Fruit fly (Drosophila melanogaster) whole organism, embryonic: Measurements from ENCODE around the gene Acyp.

Experiments used
- Atf-2 ChIP-seq: fragments of 200-800 bp; sonication (Bioruptor generic); optimal IDR thresholded peaks from 2 replicates; lab custom pipeline; 2016; ENCODE audit warnings: missing biosample characterization, missing genetic modification characterization
- B-H1 ChIP-seq: fragments of 200-800 bp; sonication (Bioruptor generic); IDR thresholded peaks from 3 replicates; pipeline ENCODE4 v1.3.6; 2022; ENCODE audit warnings: missing biosample characterization, missing genetic modification characterization
- B-H2 ChIP-seq: fragments of 200-800 bp; sonication (Bioruptor generic); optimal IDR thresholded peaks from 2 replicates; lab custom pipeline; 2018; ENCODE audit warnings: missing biosample characterization, mild to moderate bottlenecking, missing genetic modification characterization
- CG12104 ChIP-seq: fragments of 200-800 bp; sonication (Bioruptor generic); optimal IDR thresholded peaks from 3 replicates; lab custom pipeline; 2016; ENCODE audit warnings: missing biosample characterization, missing genetic modification characterization
- CG1233 ChIP-seq: fragments of 200-800 bp; sonication (Bioruptor generic); optimal IDR thresholded peaks from 4 replicates; lab custom pipeline; 2018; ENCODE audit warnings: missing biosample characterization, mild to moderate bottlenecking, missing genetic modification characterization
- CG13424 ChIP-seq: fragments of 200-800 bp; sonication (Bioruptor generic); optimal IDR thresholded peaks from 2 replicates; lab custom pipeline; 2019; ENCODE audit warnings: missing biosample characterization, mild to moderate bottlenecking, missing genetic modification characterization, moderate library complexity
- CG13894 ChIP-seq: fragments of 200-800 bp; sonication (Bioruptor generic); optimal IDR thresholded peaks from 3 replicates; lab custom pipeline; 2018; ENCODE audit warnings: missing biosample characterization, mild to moderate bottlenecking, missing genetic modification characterization, moderate library complexity
- CG14667 ChIP-seq: fragments of 200-800 bp; sonication (Bioruptor generic); IDR thresholded peaks from 2 replicates; pipeline ENCODE4 v1.3.6; 2022; ENCODE audit warnings: missing biosample characterization, missing genetic modification characterization
- CG14710 ChIP-seq: fragments of 200-800 bp; sonication (Bioruptor generic); optimal IDR thresholded peaks from 3 replicates; lab custom pipeline; 2019; ENCODE audit warnings: missing biosample characterization, mild to moderate bottlenecking, missing genetic modification characterization, moderate library complexity
- CG15479 ChIP-seq: fragments of 200-800 bp; sonication (Bioruptor generic); optimal IDR thresholded peaks from 3 replicates; lab custom pipeline; 2019; ENCODE audit warnings: missing biosample characterization, mild to moderate bottlenecking, missing genetic modification characterization, moderate library complexity
- CG15696 ChIP-seq: fragments of 200-800 bp; sonication (Bioruptor generic); optimal IDR thresholded peaks from 2 replicates; lab custom pipeline; 2019; ENCODE audit warnings: missing biosample characterization, mild to moderate bottlenecking, missing genetic modification characterization, moderate library complexity
- CG16779 ChIP-seq: fragments of 200-800 bp; sonication (Bioruptor generic); IDR thresholded peaks from 2 replicates; pipeline ENCODE4 v1.3.6; 2022; ENCODE audit warnings: missing biosample characterization, missing genetic modification characterization
- CG18262 ChIP-seq: fragments of 200-800 bp; optimal IDR thresholded peaks from 3 replicates; lab custom pipeline; 2019; ENCODE audit warnings: missing biosample characterization, mild to moderate bottlenecking, missing genetic modification characterization, moderate library complexity
- CG18599 ChIP-seq: fragments of 200-800 bp; sonication (Bioruptor generic); optimal IDR thresholded peaks from 3 replicates; lab custom pipeline; 2017; ENCODE audit warnings: missing biosample characterization, missing genetic modification characterization, mild to moderate bottlenecking, moderate library complexity, missing genetic modification reagents
- CG2120 ChIP-seq: fragments of 200-800 bp; sonication (Bioruptor generic); optimal IDR thresholded peaks from 3 replicates; lab custom pipeline; 2016; ENCODE audit warnings: missing biosample characterization, missing genetic modification characterization
- CG2129 ChIP-seq: fragments of 200-800 bp; sonication (Bioruptor generic); IDR thresholded peaks from 2 replicates; pipeline ENCODE4 v1.3.6; 2022; ENCODE audit warnings: missing biosample characterization, missing genetic modification characterization; ENCODE audit not compliant: partially characterized antibody
- CG30020 ChIP-seq: fragments of 200-800 bp; optimal IDR thresholded peaks from 2 replicates; lab custom pipeline; 2019; ENCODE audit warnings: missing biosample characterization, mild to moderate bottlenecking, missing genetic modification characterization, moderate library complexity
- CG3281 ChIP-seq: fragments of 200-800 bp; sonication (Bioruptor generic); optimal IDR thresholded peaks from 3 replicates; lab custom pipeline; 2017; ENCODE audit warnings: missing biosample characterization, mild to moderate bottlenecking, missing genetic modification characterization
- CG3847 ChIP-seq: fragments of 200-800 bp; sonication (Bioruptor generic); IDR thresholded peaks from 2 replicates; pipeline ENCODE4 v1.3.6; 2022; ENCODE audit warnings: missing biosample characterization, missing genetic modification characterization
- CG4282 ChIP-seq: fragments of 200-800 bp; sonication (Bioruptor generic); optimal IDR thresholded peaks from 2 replicates; lab custom pipeline; 2016; ENCODE audit warnings: missing biosample characterization, missing genetic modification characterization
- CG4424 ChIP-seq: fragments of 200-800 bp; sonication (Bioruptor generic); optimal IDR thresholded peaks from 3 replicates; lab custom pipeline; 2016; ENCODE audit warnings: missing biosample characterization, missing genetic modification characterization
- CG6654 ChIP-seq: fragments of 200-800 bp; sonication (Bioruptor generic); optimal IDR thresholded peaks from 2 replicates; lab custom pipeline; 2017; ENCODE audit warnings: missing biosample characterization, mild to moderate bottlenecking, missing genetic modification characterization
- CG8281 ChIP-seq: fragments of 200-800 bp; sonication (Bioruptor generic); optimal IDR thresholded peaks from 2 replicates; lab custom pipeline; 2018; ENCODE audit warnings: missing biosample characterization, mild to moderate bottlenecking, missing genetic modification characterization, moderate library complexity
- CG9609 ChIP-seq: fragments of 200-800 bp; sonication (Bioruptor generic); optimal IDR thresholded peaks from 3 replicates; lab custom pipeline; 2016; ENCODE audit warnings: missing biosample characterization, missing genetic modification characterization
- Deaf1 ChIP-seq: fragments of 200-800 bp; optimal IDR thresholded peaks from 3 replicates; lab custom pipeline; 2019; ENCODE audit warnings: missing biosample characterization, mild to moderate bottlenecking, missing genetic modification characterization, moderate library complexity
- Dip3 ChIP-seq: fragments of 200-800 bp; sonication (Bioruptor generic); optimal IDR thresholded peaks from 3 replicates; lab custom pipeline; 2016; ENCODE audit warnings: missing biosample characterization, missing genetic modification characterization
- Dll ChIP-seq: fragments of 200-800 bp; sonication (Bioruptor generic); IDR thresholded peaks from 4 replicates; pipeline ENCODE4 v1.3.6; 2022; ENCODE audit warnings: missing biosample characterization, missing genetic modification characterization; ENCODE audit not compliant: partially characterized antibody
- Fer3 ChIP-seq: fragments of 200-800 bp; sonication (Bioruptor generic); optimal IDR thresholded peaks from 2 replicates; lab custom pipeline; 2018; ENCODE audit warnings: missing biosample characterization, mild to moderate bottlenecking, missing genetic modification characterization, moderate library complexity
- Gsc ChIP-seq: fragments of 200-800 bp; sonication (Bioruptor generic); IDR thresholded peaks from 2 replicates; pipeline ENCODE4 v1.3.6; 2022; ENCODE audit warnings: missing biosample characterization, missing genetic modification characterization
- HLH3B ChIP-seq: fragments of 200-800 bp; sonication (Bioruptor generic); IDR thresholded peaks from 2 replicates; pipeline ENCODE4 v1.3.6; 2022; ENCODE audit warnings: missing biosample characterization, missing genetic modification characterization
- HLH54F ChIP-seq: fragments of 200-800 bp; sonication (Bioruptor generic); optimal IDR thresholded peaks from 3 replicates; lab custom pipeline; 2016; ENCODE audit warnings: missing biosample characterization, missing genetic modification characterization
- Hmr ChIP-seq: fragments of 200-800 bp; sonication (Bioruptor generic); optimal IDR thresholded peaks from 3 replicates; lab custom pipeline; 2017; ENCODE audit warnings: mild to moderate bottlenecking, missing biosample characterization, missing genetic modification reagents, missing genetic modification characterization
- Jarid2 ChIP-seq: fragments of 200-800 bp; sonication (Bioruptor generic); optimal IDR thresholded peaks from 3 replicates; lab custom pipeline; 2017; ENCODE audit warnings: mild to moderate bottlenecking, missing biosample characterization, missing genetic modification reagents, missing genetic modification characterization
- Lhr ChIP-seq: fragments of 200-800 bp; sonication (Bioruptor generic); optimal IDR thresholded peaks from 3 replicates; lab custom pipeline; 2017; ENCODE audit warnings: mild to moderate bottlenecking, missing biosample characterization, missing genetic modification reagents, missing genetic modification characterization
- Mrtf ChIP-seq: fragments of 200-800 bp; sonication (Bioruptor generic); IDR thresholded peaks from 3 replicates; pipeline ENCODE4 v1.3.6; 2022; ENCODE audit warnings: missing biosample characterization, missing genetic modification characterization
- NC2β ChIP-seq: fragments of 200-800 bp; sonication (Bioruptor generic); optimal IDR thresholded peaks from 2 replicates; lab custom pipeline; 2016; ENCODE audit warnings: missing biosample characterization, missing genetic modification characterization
- NfI ChIP-seq: fragments of 200-800 bp; sonication (Bioruptor generic); optimal IDR thresholded peaks from 3 replicates; lab custom pipeline; 2018; ENCODE audit warnings: missing biosample characterization, mild to moderate bottlenecking, missing genetic modification characterization, moderate library complexity
- Side ChIP-seq: fragments of 200-800 bp; sonication (Bioruptor generic); optimal IDR thresholded peaks from 2 replicates; lab custom pipeline; 2016; ENCODE audit warnings: missing biosample characterization, missing genetic modification characterization
- Spps ChIP-seq: fragments of 200-800 bp; sonication (Bioruptor generic); optimal IDR thresholded peaks from 2 replicates; lab custom pipeline; 2018; ENCODE audit warnings: missing biosample characterization, mild to moderate bottlenecking, missing genetic modification characterization
- Ssrp ChIP-seq: fragments of 200-800 bp; sonication (Bioruptor generic); optimal IDR thresholded peaks from 2 replicates; lab custom pipeline; 2018; ENCODE audit warnings: missing biosample characterization, mild to moderate bottlenecking, missing genetic modification characterization, moderate library complexity
- ase ChIP-seq: fragments of 200-800 bp; sonication (Bioruptor generic); IDR thresholded peaks from 3 replicates; pipeline ENCODE4 v1.3.6; 2022; ENCODE audit warnings: missing biosample characterization, missing genetic modification characterization
- bigmax ChIP-seq: fragments of 200-800 bp; sonication (Bioruptor generic); optimal IDR thresholded peaks from 2 replicates; lab custom pipeline; 2018; ENCODE audit warnings: missing biosample characterization, mild to moderate bottlenecking, missing genetic modification characterization
- cato ChIP-seq: fragments of 200-800 bp; sonication (Bioruptor generic); optimal IDR thresholded peaks from 2 replicates; lab custom pipeline; 2016; ENCODE audit warnings: missing biosample characterization, missing genetic modification characterization, borderline replicate concordance
- dimm ChIP-seq: fragments of 200-800 bp; sonication (Bioruptor generic); IDR thresholded peaks from 2 replicates; pipeline ENCODE4 v1.3.6; 2022; ENCODE audit warnings: missing biosample characterization, missing genetic modification characterization
- exex ChIP-seq: fragments of 200-800 bp; sonication (Bioruptor generic); optimal IDR thresholded peaks from 4 replicates; lab custom pipeline; 2018; ENCODE audit warnings: missing biosample characterization, mild to moderate bottlenecking, missing genetic modification characterization, moderate library complexity
- nau ChIP-seq: fragments of 200-800 bp; sonication (Bioruptor generic); optimal IDR thresholded peaks from 3 replicates; lab custom pipeline; 2017; ENCODE audit warnings: missing biosample characterization, mild to moderate bottlenecking, missing genetic modification characterization, missing genetic modification reagents
- pnt ChIP-seq: fragments of 200-800 bp; sonication (Bioruptor generic); optimal IDR thresholded peaks from 3 replicates; lab custom pipeline; 2016; ENCODE audit warnings: missing biosample characterization, missing genetic modification characterization
- ro ChIP-seq: fragments of 200-800 bp; sonication (Bioruptor generic); IDR thresholded peaks from 2 replicates; pipeline ENCODE4 v1.3.6; 2022; ENCODE audit warnings: missing biosample characterization, missing genetic modification characterization
- sd ChIP-seq: fragments of 200-800 bp; sonication (Bioruptor generic); optimal IDR thresholded peaks from 3 replicates; lab custom pipeline; 2018; ENCODE audit warnings: missing biosample characterization, mild to moderate bottlenecking, missing genetic modification characterization, moderate library complexity
- seq ChIP-seq: fragments of 200-800 bp; sonication (Bioruptor generic); IDR thresholded peaks from 2 replicates; pipeline ENCODE4 v1.3.6; 2022; ENCODE audit warnings: missing biosample characterization, missing genetic modification characterization
- sr ChIP-seq: fragments of 200-800 bp; sonication (Bioruptor generic); IDR thresholded peaks from 3 replicates; pipeline ENCODE4 v1.3.6; 2022; ENCODE audit warnings: missing biosample characterization, missing genetic modification characterization
- tap ChIP-seq: fragments of 200-800 bp; optimal IDR thresholded peaks from 3 replicates; lab custom pipeline; 2019; ENCODE audit warnings: missing biosample characterization, mild to moderate bottlenecking, missing genetic modification characterization, moderate library complexity

Acyp gene

DNA sequence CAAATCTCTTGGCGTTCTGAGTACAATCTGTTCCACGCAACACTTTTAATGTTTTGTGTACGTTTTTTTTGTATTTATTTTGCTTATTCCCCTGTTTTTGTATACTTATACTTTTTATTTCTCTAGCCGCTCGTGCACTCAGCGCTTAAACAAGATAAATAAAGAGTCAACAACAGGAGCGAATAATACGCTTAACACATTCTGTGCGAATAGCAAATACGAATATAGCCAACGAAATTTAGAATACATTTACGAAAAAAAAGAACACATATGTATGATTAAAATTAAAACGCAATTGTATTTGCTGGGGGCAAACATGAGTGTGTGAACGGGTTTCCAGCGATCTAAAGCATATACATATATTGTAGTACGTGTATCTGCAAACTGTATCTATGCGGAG is 29.9 kb upstream of the Acyp start (continued):
- TF ChIP-seq Dip3 (GFP tag; lab: Kevin White, UChicago) (no peak), sd (peak; percentile 61), bigmax (GFP tag; lab: Kevin White, UChicago) (no peak), CG30020 (no peak), CG12104 (no peak), seq (GFP tag; lab: Robert Waterston, UW) (no peak), CG14710 (tag; lab: Kevin White, UChicago) (no peak), NfI (no peak), CG18262 (tag; lab: Kevin White, UChicago) (no peak), CG13424 (tag; lab: Kevin White, UChicago) (no peak), Dll (GFP tag; lab: Robert Waterston, UW) (no peak), nau (no peak), Ssrp (tag; lab: Kevin White, UChicago) (no peak), Fer3 (peak; percentile 51), tap (tag; lab: Kevin White, UChicago) (no peak), CG1233 (peak; percentile 9), CG15479 (GFP tag; lab: Kevin White, UChicago) (no peak), exex (no peak), ase (GFP tag; lab: Robert Waterston, UW) (no peak), sr (GFP tag; lab: Robert Waterston, UW) (no peak), CG18599 (GFP tag; lab: Kevin White, UChicago) (peak; percentile 68), CG15696 (no peak), CG16779 (no peak), cato (no peak), CG3847 (GFP tag; lab: Robert Waterston, UW) (0 out of 2 replicates have a peak, but pooled peaks have one; percentile 14), CG14667 (GFP tag; lab: Robert Waterston, UW) (no peak), Gsc (GFP tag; lab: Robert Waterston, UW) (no peak), dimm (no peak), CG9609 (no peak), CG8281 (tag; lab: Kevin White, UChicago) (no peak), Jarid2 (GFP tag; lab: Kevin White, UChicago) (no peak), ro (GFP tag; lab: Robert Waterston, UW) (no peak), HLH54F (GFP tag; lab: Kevin White, UChicago) (peak; percentile 24), CG4424 (GFP tag; lab: Kevin White, UChicago) (no peak), CG4282 (GFP tag; lab: Kevin White, UChicago) (no peak), HLH3B (GFP tag; lab: Robert Waterston, UW) (no peak), Deaf1 (tag; lab: Kevin White, UChicago) (no peak), CG13894 (peak; percentile 28), Atf-2 (GFP tag; lab: Kevin White, UChicago) (no peak), B-H1 (no peak), CG2129 (GFP tag; lab: Robert Waterston, UW) (no peak), Mrtf (GFP tag; lab: Robert Waterston, UW) (no peak), CG6654 (GFP tag; lab: Kevin White, UChicago) (no peak), NC2β (GFP tag; lab: Kevin White, UChicago) (no peak), Side (GFP tag; lab: Kevin White, UChicago) (no peak), Spps (tag; lab: Kevin White, UChicago) (no peak), CG3281 (GFP tag; lab: Kevin White, UChicago) (peak; percentile 71), CG2120 (peak; percentile 72), Hmr (GFP tag; lab: Kevin White, UChicago) (peak; percentile 81), pnt (GFP tag; lab: Kevin White, UChicago) (no peak), Lhr (GFP tag; lab: Kevin White, UChicago) (no peak), B-H2 (GFP tag; lab: Kevin White, UChicago) (peak; percentile 54)
